Fruit fly (Drosophila melanogaster): ENCODE results near the gene bin.

bin gene

DNA sequence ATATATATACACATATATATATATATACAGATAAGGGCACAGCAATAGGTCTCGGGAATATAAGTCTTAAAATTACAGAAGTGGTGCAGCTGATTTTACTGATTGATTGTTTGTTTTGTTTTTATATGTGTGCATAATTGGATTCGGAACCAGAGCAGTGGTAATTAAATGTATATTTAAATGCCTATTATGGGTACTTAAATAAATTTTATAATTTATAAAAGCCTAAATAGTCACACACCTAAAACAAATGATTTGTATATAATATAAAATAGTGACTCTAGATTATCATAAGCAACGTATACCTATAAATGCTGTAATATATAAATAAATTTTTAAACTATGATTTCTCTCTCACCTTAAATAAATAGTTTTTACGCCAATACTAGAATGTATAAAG is 19.0 kb downstream of the bin start:
- TF ChIP-seq dsf (GFP tag; optimal IDR thresholded peaks at IDR 0.05; ENCODE audit: borderline replicate concordance) (no peak), fru (GFP tag; optimal IDR thresholded peaks at IDR 0.05) (no peak), ey (GFP tag; optimal IDR thresholded peaks at IDR 0.05) (no peak), woc (GFP tag; optimal IDR thresholded peaks at IDR 0.05) (no peak), Vsx2 (GFP tag; optimal IDR thresholded peaks at IDR 0.05; ENCODE audit: partially characterized antibody) (no peak), foxo (GFP tag; optimal IDR thresholded peaks at IDR 0.05) (no peak), GATAd (GFP tag; optimal IDR thresholded peaks at IDR 0.05) (no peak), Sp1 (GFP tag; optimal IDR thresholded peaks at IDR 0.05) (no peak), Jra (GFP tag; optimal IDR thresholded peaks at IDR 0.05) (no peak), Hnf4 (GFP tag; optimal IDR thresholded peaks at IDR 0.05) (no peak), Myc (optimal IDR thresholded peaks at IDR 0.05) (no peak), Hr83 (GFP tag; optimal IDR thresholded peaks at IDR 0.05; ENCODE audit: poor library complexity, severe bottlenecking) (no peak), N (GFP tag; optimal IDR thresholded peaks at IDR 0.05) (no peak), Dfd (GFP tag; optimal IDR thresholded peaks at IDR 0.05) (no peak), jim (GFP tag; optimal IDR thresholded peaks at IDR 0.05) (no peak), psq (GFP tag; optimal IDR thresholded peaks at IDR 0.05) (no peak), CG32264 (GFP tag; optimal IDR thresholded peaks at IDR 0.05) (no peak), lola (GFP tag; optimal IDR thresholded peaks at IDR 0.05) (no peak), Rel (GFP tag; optimal IDR thresholded peaks at IDR 0.05) (no peak), Rel (tag; optimal IDR thresholded peaks at IDR 0.05) (no peak), HLH106 (tag; optimal IDR thresholded peaks at IDR 0.05) (no peak)

DNA sequence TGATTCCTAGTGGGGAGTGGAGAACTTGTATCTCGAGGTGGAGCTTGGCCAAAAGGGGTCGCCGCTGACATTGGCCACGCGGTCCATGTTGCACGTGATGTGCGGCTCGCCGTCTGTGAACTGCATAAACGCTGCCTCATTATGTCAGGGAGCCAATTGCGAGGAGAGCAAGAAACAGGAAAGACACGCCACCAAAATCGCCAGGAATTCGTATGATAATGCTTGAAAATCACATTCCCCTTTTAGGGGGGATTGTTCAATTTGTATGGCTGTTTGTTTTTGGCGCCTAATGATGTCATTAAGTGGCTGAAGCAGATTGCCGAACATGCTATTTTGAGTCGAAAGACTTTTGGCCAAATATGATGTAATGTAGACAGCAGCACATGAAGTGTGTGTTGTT is 19.5 kb downstream of the bin start:
- TF ChIP-seq Jra (GFP tag; optimal IDR thresholded peaks at IDR 0.05) (no peak), Mio (GFP tag; optimal IDR thresholded peaks at IDR 0.05) (no peak), Hr78 (GFP tag; optimal IDR thresholded peaks at IDR 0.05) (no peak), psq (GFP tag; optimal IDR thresholded peaks at IDR 0.05) (no peak), CG32264 (GFP tag; optimal IDR thresholded peaks at IDR 0.05) (no peak)

DNA sequence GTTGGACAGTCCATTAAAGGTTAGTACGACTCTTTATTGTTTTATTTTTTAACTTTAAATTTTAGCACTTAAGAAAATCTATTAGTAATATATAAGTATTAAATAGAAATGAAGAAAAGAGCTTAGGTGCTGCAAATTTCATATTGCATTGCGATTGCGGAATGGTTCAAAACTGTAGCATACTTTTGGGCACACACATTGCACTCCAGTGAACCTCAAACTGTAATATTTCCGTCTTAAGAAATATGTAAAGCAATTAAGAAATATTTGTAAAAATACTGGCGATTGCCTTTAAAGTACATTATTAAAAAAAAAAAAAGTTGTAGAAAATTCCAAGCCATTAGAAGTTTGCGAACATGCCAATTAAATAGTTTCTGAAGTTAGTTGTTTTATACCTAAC is 21.8 kb downstream of the bin start:
- TF ChIP-seq Dif (GFP tag; optimal IDR thresholded peaks at IDR 0.05; ENCODE audit: partially characterized antibody) (no peak), Myc (optimal IDR thresholded peaks at IDR 0.05) (peak; percentile 38)

DNA sequence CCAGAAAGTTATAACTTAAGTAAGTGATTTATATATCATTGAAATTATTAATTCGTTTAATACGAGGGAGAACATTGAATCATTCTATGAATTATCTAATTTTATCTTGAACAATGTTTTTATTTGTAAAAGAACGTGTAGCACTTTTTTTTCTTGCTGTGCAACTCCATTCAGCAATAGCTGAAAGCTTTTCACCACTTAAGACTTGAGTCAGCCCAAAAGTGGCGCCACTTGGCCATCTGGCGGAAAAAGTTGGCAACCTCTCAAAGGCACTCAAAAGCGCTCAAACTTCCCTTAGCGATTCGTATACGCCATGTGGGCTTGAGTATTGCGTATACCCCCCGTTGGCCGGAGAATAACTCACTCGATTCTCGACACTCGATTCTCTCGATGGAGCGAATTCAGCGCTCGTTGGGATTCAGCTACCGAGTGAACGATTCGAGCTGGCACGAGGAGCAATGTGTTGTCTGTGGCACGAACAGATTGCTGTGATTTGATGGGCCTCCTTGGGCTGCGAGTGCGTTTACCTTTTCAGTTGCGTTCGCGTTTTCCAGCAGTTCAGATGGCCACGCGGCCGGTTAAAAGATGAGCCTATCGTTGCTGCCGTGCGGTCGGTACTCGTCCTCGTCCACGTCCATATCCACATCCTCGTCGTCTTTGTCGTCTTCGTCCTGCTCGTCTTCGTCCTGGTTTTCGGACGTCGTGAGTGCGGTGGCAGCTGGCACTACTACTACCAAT is 23.3 kb downstream of the bin start:
- TF ChIP-seq Myc (optimal IDR thresholded peaks at IDR 0.05) (peak; percentile 0), ey (GFP tag; optimal IDR thresholded peaks at IDR 0.05) (no peak)

DNA sequence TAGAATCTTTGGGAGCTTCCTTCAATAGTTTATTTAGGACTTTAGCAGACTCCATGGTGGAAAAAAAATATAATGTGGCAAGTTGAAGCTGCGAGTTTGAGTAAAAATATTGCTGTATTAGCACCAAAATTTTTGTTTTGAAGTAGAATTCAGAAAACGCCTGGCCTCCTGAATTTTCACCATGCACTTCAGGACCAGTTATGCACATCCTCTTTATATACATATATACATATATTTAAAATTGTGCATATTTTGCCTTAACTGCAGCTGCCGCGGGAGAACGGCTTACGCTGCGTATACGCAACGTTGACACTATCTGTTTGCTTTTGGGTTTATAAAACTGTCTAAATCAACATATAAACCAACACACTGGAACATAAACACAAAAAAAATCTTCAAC is 36.3 kb downstream of the bin start, which contains the start of gene CG17744:
Gene CG17744 (minus strand): TSS at position 101 of the 400 bp plus-strand sequence.
- no peak for TF ChIP-seq woc (GFP tag; optimal IDR thresholded peaks at IDR 0.05)
- TF ChIP-seq Dif (GFP tag; optimal IDR thresholded peaks at IDR 0.05; ENCODE audit: partially characterized antibody), result no peak
- no peak for TF ChIP-seq N (GFP tag; optimal IDR thresholded peaks at IDR 0.05)
- no peak for TF ChIP-seq Hnf4 (GFP tag; optimal IDR thresholded peaks at IDR 0.05)
- no peak for TF ChIP-seq Jra (GFP tag; optimal IDR thresholded peaks at IDR 0.05)
- no peak for TF ChIP-seq CG9705 (GFP tag; optimal IDR thresholded peaks at IDR 0.05)
- no peak for TF ChIP-seq usp (GFP tag; optimal IDR thresholded peaks at IDR 0.05)
- TF ChIP-seq fru (GFP tag; optimal IDR thresholded peaks at IDR 0.05), result no peak
- no peak for TF ChIP-seq Dfd (GFP tag; optimal IDR thresholded peaks at IDR 0.05)
- TF ChIP-seq sv (GFP tag; optimal IDR thresholded peaks at IDR 0.05), result no peak

DNA sequence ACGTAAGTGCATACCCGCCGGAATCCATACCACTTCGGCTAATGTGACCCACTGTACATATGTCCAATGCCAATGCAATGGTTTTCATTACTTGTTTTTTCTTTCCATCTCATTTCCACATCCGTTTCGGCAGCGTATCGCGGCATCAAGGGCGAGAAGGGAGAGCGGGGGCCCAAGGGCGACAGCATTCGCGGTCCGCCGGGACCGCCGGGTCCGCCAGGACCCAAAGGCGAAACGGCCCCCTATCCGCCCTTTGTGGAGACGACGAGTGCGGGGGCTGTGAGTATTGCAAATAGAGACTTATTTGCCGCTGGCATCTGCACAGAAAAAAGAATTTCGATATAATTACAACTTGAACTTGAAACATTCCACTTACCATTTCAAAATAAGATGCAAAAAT is 44.6 kb downstream of the bin start:
- TF ChIP-seq Dfd (GFP tag; optimal IDR thresholded peaks at IDR 0.05), result peak; percentile 61
- TF ChIP-seq Rel (GFP tag; optimal IDR thresholded peaks at IDR 0.05), result no peak
- TF ChIP-seq Rel (tag; optimal IDR thresholded peaks at IDR 0.05), result no peak

DNA sequence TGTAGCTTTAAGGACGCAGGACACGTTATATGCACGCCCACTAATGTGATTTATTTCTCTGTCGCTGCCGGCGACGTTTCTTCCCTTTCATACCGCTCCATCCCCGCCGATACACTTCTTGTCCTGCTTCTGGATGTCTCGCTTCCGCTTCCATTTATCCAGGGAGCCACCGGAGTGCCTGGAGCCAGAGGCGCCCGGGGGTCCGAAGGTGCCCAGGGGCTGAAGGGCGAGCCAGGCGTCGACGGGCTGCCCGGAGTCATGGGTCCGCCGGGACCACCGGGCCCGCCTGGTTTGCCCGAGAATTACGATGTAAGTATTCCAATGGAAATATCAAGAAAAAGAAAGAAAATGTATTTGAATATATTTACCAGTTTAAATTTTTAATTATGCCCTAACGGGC is 47.4 kb downstream of the bin start:
- TF ChIP-seq OdsH (GFP tag; optimal IDR thresholded peaks at IDR 0.05) (no peak), Dfd (GFP tag; optimal IDR thresholded peaks at IDR 0.05) (peak; percentile 98)
